Fruit fly (Drosophila melanogaster): Measurements from ENCODE around the gene Ucp4B.

DNA sequence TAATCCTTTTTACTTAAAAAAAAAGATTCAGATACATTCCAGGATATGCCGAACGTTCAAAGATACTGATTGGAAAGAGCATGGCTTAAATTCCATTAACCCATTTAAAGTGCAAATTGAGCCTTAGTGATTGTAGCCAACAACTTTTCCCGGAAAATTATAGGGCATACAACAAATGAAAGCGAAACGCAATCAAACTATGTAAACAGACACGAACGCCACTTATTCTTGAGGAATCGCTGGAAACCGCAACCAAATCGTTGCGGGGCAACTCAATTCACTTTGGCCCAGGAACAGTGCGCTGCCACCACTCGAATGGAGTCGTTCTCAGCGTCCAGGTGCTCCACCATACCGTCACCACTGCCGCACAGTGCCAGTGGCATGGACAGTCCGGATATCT lies 50.9 kb downstream of the Ucp4B start, which contains the start of gene CG13996:
- no peak for TF ChIP-seq h (GFP tag; optimal IDR thresholded peaks at IDR 0.05)
- TF ChIP-seq sage (GFP tag; optimal IDR thresholded peaks at IDR 0.05): no peak
- TF ChIP-seq CrebA (GFP tag; optimal IDR thresholded peaks at IDR 0.05; ENCODE audit: borderline replicate concordance): no peak
- TF ChIP-seq psq (GFP tag; optimal IDR thresholded peaks at IDR 0.05): no peak
- TF ChIP-seq tai (GFP tag; optimal IDR thresholded peaks at IDR 0.05): no peak
- no peak for TF ChIP-seq CG9705 (GFP tag; optimal IDR thresholded peaks at IDR 0.05)
- TF ChIP-seq dsf (GFP tag; optimal IDR thresholded peaks at IDR 0.05; ENCODE audit: borderline replicate concordance): no peak
- no peak for TF ChIP-seq Abd-B (GFP tag; optimal IDR thresholded peaks at IDR 0.05)
- no peak for TF ChIP-seq br (GFP tag; optimal IDR thresholded peaks at IDR 0.05)
- no peak for TF ChIP-seq Dfd (GFP tag; optimal IDR thresholded peaks at IDR 0.05)
- no peak for TF ChIP-seq CG32264 (GFP tag; optimal IDR thresholded peaks at IDR 0.05)
- no peak for TF ChIP-seq rgr (GFP tag; optimal IDR thresholded peaks at IDR 0.05)
- no peak for TF ChIP-seq lola (GFP tag; optimal IDR thresholded peaks at IDR 0.05)
